Fruit fly (Drosophila melanogaster): ENCODE results near the gene CG5895.

Gene CG5895

dm6 chr3L:16024276-16025019 is 10.8 kb upstream of the CG5895 start (continued):
- TF ChIP-seq CG10267 (tag; optimal IDR thresholded peaks at IDR 0.05), result peak; percentile 20
- no peak for TF ChIP-seq hth (optimal IDR thresholded peaks at IDR 0.05)
- no peak for TF ChIP-seq Fer3 (tag; optimal IDR thresholded peaks at IDR 0.05)
- no peak for TF ChIP-seq nerfin-1 (tag; optimal IDR thresholded peaks at IDR 0.05)
- peak; percentile 31 for TF ChIP-seq Oli (tag; optimal IDR thresholded peaks at IDR 0.05)
- TF ChIP-seq zen (tag; optimal IDR thresholded peaks at IDR 0.05), result no peak
- TF ChIP-seq Antp (GFP tag; optimal IDR thresholded peaks at IDR 0.05), result no peak
- no peak for TF ChIP-seq Bgb (GFP tag; IDR thresholded peaks at IDR 0.05; ENCODE audit: partially characterized antibody)
- peak; percentile 12 for TF ChIP-seq tin (GFP tag; optimal IDR thresholded peaks at IDR 0.05)
- no peak for TF ChIP-seq wor (GFP tag; IDR thresholded peaks at IDR 0.05)
- TF ChIP-seq Sox102F (GFP tag; optimal IDR thresholded peaks at IDR 0.05), result peak; percentile 15
- no peak for TF ChIP-seq seq (GFP tag; IDR thresholded peaks at IDR 0.05)
- peak; percentile 42 for TF ChIP-seq CG2712 (tag; optimal IDR thresholded peaks at IDR 0.05)
- TF ChIP-seq org-1 (GFP tag; optimal IDR thresholded peaks at IDR 0.05), result peak; percentile 5
- peak; percentile 3 for TF ChIP-seq fd96Cb (tag; optimal IDR thresholded peaks at IDR 0.05)
- peak; percentile 31 for TF ChIP-seq CG2678 (tag; optimal IDR thresholded peaks at IDR 0.05)
- TF ChIP-seq gem (tag; optimal IDR thresholded peaks at IDR 0.05), result peak; percentile 46
- no peak for TF ChIP-seq nom (GFP tag; optimal IDR thresholded peaks at IDR 0.05)
- no peak for TF ChIP-seq Jarid2 (GFP tag; optimal IDR thresholded peaks at IDR 0.05)
- no peak for TF ChIP-seq Poxn (GFP tag; IDR thresholded peaks at IDR 0.05)
- peak; percentile 35 for TF ChIP-seq nmo (GFP tag; optimal IDR thresholded peaks at IDR 0.05)
- no peak for TF ChIP-seq ttk (GFP tag; IDR thresholded peaks at IDR 0.05)
- no peak for TF ChIP-seq CG1233 (GFP tag; optimal IDR thresholded peaks at IDR 0.05)
- TF ChIP-seq lilli (GFP tag; optimal IDR thresholded peaks at IDR 0.05), result no peak
- TF ChIP-seq CG13287 (GFP tag; IDR thresholded peaks at IDR 0.05; ENCODE audit: partially characterized antibody), result no peak
- no peak for TF ChIP-seq ham (GFP tag; IDR thresholded peaks at IDR 0.05)
- 0 out of 2 replicates have a peak, but pooled peaks have one; percentile 17 for TF ChIP-seq CG6689 (GFP tag; IDR thresholded peaks at IDR 0.05)
- TF ChIP-seq dati (GFP tag; IDR thresholded peaks at IDR 0.05), result no peak
- peak; percentile 50 for TF ChIP-seq CG10979 (tag; optimal IDR thresholded peaks at IDR 0.05)
- no peak for TF ChIP-seq gce (GFP tag; IDR thresholded peaks at IDR 0.05)
- peak; percentile 29 for TF ChIP-seq dmrt11E (tag; optimal IDR thresholded peaks at IDR 0.05)

- no peak for TF ChIP-seq tx (GFP tag; optimal IDR thresholded peaks at IDR 0.05)
- no peak for TF ChIP-seq CG43689 (GFP tag; IDR thresholded peaks at IDR 0.05)
- 0 out of 4 replicates have a peak, but pooled peaks have one; percentile 27 for TF ChIP-seq chinmo (GFP tag; IDR thresholded peaks at IDR 0.05; ENCODE audit: partially characterized antibody)
- no peak for TF ChIP-seq ham (GFP tag; IDR thresholded peaks at IDR 0.05)
- peak; percentile 38 for TF ChIP-seq Kr (GFP tag; optimal IDR thresholded peaks at IDR 0.05)
- no peak for TF ChIP-seq klu (GFP tag; IDR thresholded peaks at IDR 0.05)
- TF ChIP-seq D (optimal IDR thresholded peaks at IDR 0.05), result peak; percentile 77
- TF ChIP-seq D (GFP tag; optimal IDR thresholded peaks at IDR 0.05), result no peak
- 0 out of 2 replicates have a peak, but pooled peaks have one; percentile 17 for TF ChIP-seq sob (GFP tag; IDR thresholded peaks at IDR 0.05)
- TF ChIP-seq CG15269 (tag; optimal IDR thresholded peaks at IDR 0.05), result peak; percentile 46
- TF ChIP-seq CG6175 (GFP tag; IDR thresholded peaks at IDR 0.05), result 0 out of 3 replicates have a peak, but pooled peaks have one; percentile 45
- peak; percentile 9 for TF ChIP-seq Med (GFP tag)
- no peak for TF ChIP-seq CG33213 (GFP tag; optimal IDR thresholded peaks at IDR 0.05)
- TF ChIP-seq oc (tag; optimal IDR thresholded peaks at IDR 0.05), result peak; percentile 24
- TF ChIP-seq Doc2 (GFP tag; IDR thresholded peaks at IDR 0.05), result no peak
- TF ChIP-seq pros (GFP tag; optimal IDR thresholded peaks at IDR 0.05), result peak; percentile 9
- TF ChIP-seq crol (GFP tag; IDR thresholded peaks at IDR 0.05), result peak; percentile 22; the same call in 1 of the 2 replicates
- no peak for TF ChIP-seq Scr (GFP tag; IDR thresholded peaks at IDR 0.05; ENCODE audit: partially characterized antibody)
- TF ChIP-seq ac (GFP tag; optimal IDR thresholded peaks at IDR 0.05), result peak; percentile 62
Measured at dm6 chr3L:16025020-16025680, 10.1 kb upstream of the CG5895 start.
